Worm (Caenorhabditis elegans) whole organism, L1 larva: Measurements from ENCODE around the gene F11A5.13.

ENCODE experiments used
- C04F5.9 ChIP-seq: sonication (generic microtip); optimal IDR thresholded peaks from 2 replicates; lab custom pipeline; 2016; ENCODE audit warnings: missing genetic modification characterization, missing compliant biosample characterization
- C16A3.4 ChIP-seq: fragments of 150-350 bp; optimal IDR thresholded peaks from 2 replicates; lab custom pipeline; 2014; ENCODE audit warnings: missing biosample characterization, missing genetic modification characterization
- aha-1 ChIP-seq: fragments of 150-350 bp; optimal IDR thresholded peaks from 2 replicates; lab custom pipeline; 2014; ENCODE audit warnings: missing biosample characterization, missing genetic modification characterization
- alr-1 ChIP-seq: fragments of 200-800 bp; sonication (Bioruptor generic); optimal IDR thresholded peaks from 2 replicates; lab custom pipeline; 2018; ENCODE audit warnings: borderline replicate concordance, mild to moderate bottlenecking, missing genetic modification characterization, missing compliant biosample characterization
- aly-2 ChIP-seq: fragments of 150-350 bp; optimal IDR thresholded peaks from 2 replicates; lab custom pipeline; 2014; ENCODE audit warnings: missing biosample characterization, missing genetic modification characterization
- ama-1 ChIP-seq: fragments of 150-350 bp; optimal IDR thresholded peaks from 2 replicates; lab custom pipeline; 2014
- blmp-1 ChIP-seq: fragments of 150-350 bp; optimal IDR thresholded peaks from 2 replicates; lab custom pipeline; 2014; ENCODE audit warnings: missing biosample characterization, missing genetic modification characterization
- ces-1 ChIP-seq: fragments of 150-350 bp; optimal IDR thresholded peaks from 2 replicates; lab custom pipeline; 2014; ENCODE audit warnings: missing biosample characterization, missing genetic modification reagents, missing genetic modification characterization
- dsc-1 ChIP-seq: sonication (generic microtip); optimal IDR thresholded peaks from 2 replicates; lab custom pipeline; 2016; ENCODE audit warnings: mild to moderate bottlenecking, missing genetic modification characterization, missing compliant biosample characterization
- efl-1 ChIP-seq, 4 experiments: fragments of 150-350 bp; optimal IDR thresholded peaks in 3 of 4; peaks in 1 of 4; 1 replicate in 1 of 4; 2 replicates in 3 of 4; lab custom pipeline; 2014; ENCODE audit warnings: missing biosample characterization in 2 of 4, missing genetic modification characterization in 2 of 4, missing genetic modification reagents in 2 of 4
- efl-3 ChIP-seq: fragments of 200-800 bp; sonication (Bioruptor generic); optimal IDR thresholded peaks from 2 replicates; lab custom pipeline; 2018; ENCODE audit warnings: mild to moderate bottlenecking, missing genetic modification characterization, missing compliant biosample characterization
- egl-13 ChIP-seq: sonication (generic microtip); optimal IDR thresholded peaks from 2 replicates; lab custom pipeline; 2016; ENCODE audit warnings: missing genotype, missing genetic modification reagents, missing genetic modification characterization, missing compliant biosample characterization
- egl-27 ChIP-seq, 2 experiments: fragments of 150-350 bp in 1 of 2; sonication (generic microtip); optimal IDR thresholded peaks; 3 replicates each; lab custom pipeline; 2017 to 2018; ENCODE audit warnings: missing biosample characterization in 2 of 2, missing genetic modification characterization in 2 of 2, missing genetic modification reagents in 2 of 2
- fkh-4 ChIP-seq: sonication (generic microtip); optimal IDR thresholded peaks from 2 replicates; lab custom pipeline; 2016; ENCODE audit warnings: missing compliant biosample characterization, missing genetic modification characterization, borderline replicate concordance
- fos-1 ChIP-seq: fragments of 150-350 bp; optimal IDR thresholded peaks from 2 replicates; lab custom pipeline; 2014; ENCODE audit warnings: missing biosample characterization, missing genetic modification characterization
- hpl-2 ChIP-seq: fragments of 150-350 bp; optimal IDR thresholded peaks from 2 replicates; lab custom pipeline; 2014; ENCODE audit warnings: missing biosample characterization, missing genetic modification reagents, missing genetic modification characterization
- isw-1 ChIP-seq: fragments of 200-800 bp; sonication (Bioruptor generic); IDR thresholded peaks from 2 replicates; pipeline ENCODE4 v1.3.6; 2022; ENCODE audit warnings: missing genetic modification characterization, missing compliant biosample characterization
- jun-1 ChIP-seq: fragments of 150-350 bp; optimal IDR thresholded peaks from 2 replicates; lab custom pipeline; 2014; ENCODE audit warnings: missing biosample characterization, missing genetic modification reagents, missing genetic modification characterization
- lin-14 ChIP-seq: fragments of 200-800 bp; sonication (Bioruptor generic); optimal IDR thresholded peaks from 2 replicates; lab custom pipeline; 2018; ENCODE audit warnings: mild to moderate bottlenecking, missing genetic modification characterization, moderate library complexity, missing compliant biosample characterization
- lin-39 ChIP-seq: fragments of 150-350 bp; optimal IDR thresholded peaks from 2 replicates; lab custom pipeline; 2014; ENCODE audit warnings: missing biosample characterization, missing genetic modification reagents, missing genetic modification characterization
- mdl-1 ChIP-seq, 2 experiments: fragments of 150-350 bp; optimal IDR thresholded peaks; 2 replicates each; lab custom pipeline; 2014 to 2017; ENCODE audit warnings: missing biosample characterization in 2 of 2, missing genetic modification characterization in 2 of 2, inconsistent platforms in 1 of 2
- mef-2 ChIP-seq: fragments of 150-350 bp; optimal IDR thresholded peaks from 2 replicates; lab custom pipeline; 2014; ENCODE audit warnings: missing biosample characterization, missing genetic modification characterization
- mep-1 ChIP-seq: fragments of 150-350 bp; optimal IDR thresholded peaks from 2 replicates; lab custom pipeline; 2014; ENCODE audit warnings: missing biosample characterization, missing genetic modification characterization
- nhr-11 ChIP-seq: fragments of 150-350 bp; optimal IDR thresholded peaks from 2 replicates; lab custom pipeline; 2014; ENCODE audit warnings: missing biosample characterization, missing genetic modification characterization
- nhr-19 ChIP-seq: fragments of 200-800 bp; sonication (Bioruptor generic); conservative IDR thresholded peaks from 2 replicates; pipeline ENCODE4 v1.3.6; 2022; ENCODE audit warnings: missing genetic modification characterization, missing compliant biosample characterization
- nhr-20 ChIP-seq: sonication (generic microtip); optimal IDR thresholded peaks from 2 replicates; lab custom pipeline; 2016; ENCODE audit warnings: mild to moderate bottlenecking, missing genetic modification characterization, missing compliant biosample characterization
- nhr-28 ChIP-seq: fragments of 150-350 bp; optimal IDR thresholded peaks from 2 replicates; lab custom pipeline; 2014; ENCODE audit warnings: missing biosample characterization, missing genetic modification characterization
- nhr-47 ChIP-seq: sonication (generic microtip); optimal IDR thresholded peaks from 2 replicates; lab custom pipeline; 2016; ENCODE audit warnings: mild to moderate bottlenecking, missing genetic modification characterization, moderate library complexity, missing compliant biosample characterization
- nhr-71 ChIP-seq: sonication (generic microtip); optimal IDR thresholded peaks from 2 replicates; lab custom pipeline; 2016; ENCODE audit warnings: mild to moderate bottlenecking, missing genetic modification characterization, moderate library complexity, missing compliant biosample characterization
- nhr-76 ChIP-seq: sonication (generic microtip); optimal IDR thresholded peaks from 2 replicates; lab custom pipeline; 2017; ENCODE audit warnings: missing biosample characterization, missing genetic modification characterization
- nhr-90 ChIP-seq: sonication (generic microtip); optimal IDR thresholded peaks from 2 replicates; lab custom pipeline; 2016; ENCODE audit warnings: mild to moderate bottlenecking, missing genetic modification characterization, missing compliant biosample characterization; ENCODE audit not compliant: poor library complexity
- pax-3 ChIP-seq: fragments of 200-800 bp; sonication (Bioruptor generic); optimal IDR thresholded peaks from 2 replicates; lab custom pipeline; 2018; ENCODE audit warnings: mild to moderate bottlenecking, missing genetic modification characterization, moderate library complexity, missing compliant biosample characterization
- pqm-1 ChIP-seq: sonication (generic microtip); optimal IDR thresholded peaks from 3 replicates; lab custom pipeline; 2017; ENCODE audit warnings: missing biosample characterization, missing genetic modification characterization
- skn-1 ChIP-seq: fragments of 150-350 bp; optimal IDR thresholded peaks from 2 replicates; lab custom pipeline; 2014; ENCODE audit warnings: missing biosample characterization, missing genetic modification characterization
- snpc-4 ChIP-seq: fragments of 150-350 bp; optimal IDR thresholded peaks from 2 replicates; lab custom pipeline; 2014; ENCODE audit warnings: missing biosample characterization, missing genetic modification characterization
- snu-23 ChIP-seq: sonication (generic microtip); optimal IDR thresholded peaks from 2 replicates; lab custom pipeline; 2016; ENCODE audit warnings: missing genetic modification characterization, missing compliant biosample characterization
- sox-4 ChIP-seq: sonication (generic microtip); optimal IDR thresholded peaks from 2 replicates; lab custom pipeline; 2016; ENCODE audit warnings: missing genetic modification characterization, missing compliant biosample characterization
- vab-15 ChIP-seq: sonication (generic microtip); optimal IDR thresholded peaks from 2 replicates; lab custom pipeline; 2017; ENCODE audit warnings: missing genotype, mild to moderate bottlenecking, missing genetic modification characterization, missing compliant biosample characterization
- zag-1 ChIP-seq: fragments of 150-350 bp; optimal IDR thresholded peaks from 2 replicates; lab custom pipeline; 2014; ENCODE audit warnings: missing biosample characterization, missing genetic modification characterization
- zip-4 ChIP-seq: fragments of 200-800 bp; sonication (Bioruptor generic); optimal IDR thresholded peaks from 2 replicates; lab custom pipeline; 2018; ENCODE audit warnings: mild to moderate bottlenecking, missing genetic modification characterization, moderate library complexity, missing compliant biosample characterization
- ztf-11 ChIP-seq, 2 experiments: sonication (generic microtip); optimal IDR thresholded peaks; 2 replicates each; lab custom pipeline; 2016 to 2017; ENCODE audit warnings: missing genetic modification characterization in 2 of 2, missing biosample characterization in 1 of 2, missing compliant biosample characterization in 1 of 2

The F11A5.13 gene

ce11 chrV:16249105-16249504, 22.6 kb upstream of the F11A5.13 start:
- TF ChIP-seq skn-1 (tag; lab: Kevin White, UChicago) (no peak), mdl-1 (tag; optimal IDR thresholded peaks at IDR 0.05; lab: Kevin White, UChicago) (no peak), alr-1 (tag; lab: Kevin White, UChicago) (no peak), lin-39 (no peak), aly-2 (tag; lab: Kevin White, UChicago) (no peak), ama-1 (lab: Kevin White, UChicago) (no peak), nhr-11 (no peak), mef-2 (no peak), nhr-47 (no peak)
- TF ChIP-seq, all 84 proteins: peak for 0

ce11 chrV:16246579-16246978, 20.1 kb upstream of the F11A5.13 start, which contains the start of gene srh-95:
srh-95 (plus strand) TSS chrV:16246879.
- TF ChIP-seq skn-1 (tag; lab: Kevin White, UChicago), result no peak
- TF ChIP-seq hpl-2, result no peak
- no peak for TF ChIP-seq aha-1 (tag; lab: Kevin White, UChicago)
- TF ChIP-seq nhr-76, result no peak
- TF ChIP-seq nhr-20 (tag; lab: Kevin White, UChicago), result no peak
- TF ChIP-seq vab-15 (tag; lab: Kevin White, UChicago), result no peak
- no peak for TF ChIP-seq mep-1 (tag; lab: Kevin White, UChicago)
- TF ChIP-seq C04F5.9 (tag; lab: Kevin White, UChicago), result no peak
- no peak for TF ChIP-seq dsc-1
- no peak for TF ChIP-seq lin-14 (GFP tag; lab: Kevin White, UChicago)
- no peak for TF ChIP-seq efl-3 (GFP tag; lab: Kevin White, UChicago)
- no peak for TF ChIP-seq zag-1
- TF ChIP-seq isw-1 (GFP tag; lab: Robert Waterston, UW), result no peak
- no peak for TF ChIP-seq snpc-4 (tag; lab: Kevin White, UChicago)
- TF ChIP-seq egl-13 (tag; lab: Kevin White, UChicago), result no peak
- no peak for TF ChIP-seq jun-1 (tag; lab: Kevin White, UChicago)
- TF ChIP-seq, all 84 proteins: peak for 0

ce11 chrV:16244078-16244477, 17.6 kb upstream of the F11A5.13 start, which contains the start of gene srh-104:
srh-104 (minus strand) TSS chrV:16244178.
- TF ChIP-seq snu-23 (GFP tag; lab: Kevin White, UChicago), result no peak
- TF ChIP-seq egl-27 (tag; optimal IDR thresholded peaks at IDR 0.05; lab: Kevin White, UChicago), result no peak
- no peak for TF ChIP-seq dsc-1
- no peak for TF ChIP-seq fkh-4 (tag; lab: Kevin White, UChicago)

ce11 chrV:16237223-16237622, 10.7 kb upstream of the F11A5.13 start, which contains the start of gene F21H7.5:
F21H7.5 (plus strand) TSS chrV:16237523.
- TF ChIP-seq zip-4 (GFP tag; lab: Kevin White, UChicago) (no peak), fos-1 (tag; lab: Kevin White, UChicago) (no peak), blmp-1 (tag; lab: Kevin White, UChicago) (no peak), C16A3.4 (tag; lab: Kevin White, UChicago) (no peak), nhr-90 (tag; lab: Kevin White, UChicago) (no peak), nhr-19 (no peak), ces-1 (no peak), sox-4 (no peak), ama-1 (lab: Kevin White, UChicago) (no peak), ztf-11 (tag; optimal IDR thresholded peaks at IDR 0.05; lab: Kevin White, UChicago) (no peak), zag-1 (no peak), pax-3 (tag; lab: Kevin White, UChicago) (no peak), nhr-28 (tag; lab: Kevin White, UChicago) (no peak), alr-1 (tag; lab: Kevin White, UChicago) (no peak), nhr-20 (tag; lab: Kevin White, UChicago) (no peak), pqm-1 (tag; lab: Kevin White, UChicago) (no peak), nhr-47 (no peak), nhr-71 (tag; lab: Kevin White, UChicago) (no peak), isw-1 (GFP tag; lab: Robert Waterston, UW) (no peak), efl-1 (optimal IDR thresholded peaks at IDR 0.05; lab: Kevin White, UChicago) (no peak), efl-1 (GFP tag; optimal IDR thresholded peaks at IDR 0.05 in 1 of 2; lab: Kevin White, UChicago) (no peak)
